Fruit fly (Drosophila melanogaster) whole organism, adult: ENCODE data around the gene CG8916.

Experiments
- CG11617 ChIP-seq: fragments of 200-800 bp; sonication (Bioruptor generic); optimal IDR thresholded peaks from 2 replicates; lab custom pipeline; 2017; ENCODE audit warnings: mild to moderate bottlenecking, missing biosample characterization, missing genetic modification reagents, missing genetic modification characterization
- CG12768 ChIP-seq: fragments of 200-800 bp; sonication (Bioruptor generic); optimal IDR thresholded peaks from 2 replicates; lab custom pipeline; 2017; ENCODE audit warnings: missing biosample characterization, missing genetic modification characterization, mild to moderate bottlenecking, moderate library complexity, missing genetic modification reagents
- CG14711 ChIP-seq: fragments of 200-800 bp; sonication (Bioruptor generic); optimal IDR thresholded peaks from 2 replicates; lab custom pipeline; 2018; ENCODE audit warnings: missing biosample characterization, mild to moderate bottlenecking, missing genetic modification characterization, moderate library complexity
- CG1620 ChIP-seq: fragments of 200-800 bp; sonication (Bioruptor generic); optimal IDR thresholded peaks from 2 replicates; lab custom pipeline; 2016; ENCODE audit warnings: missing biosample characterization, missing genetic modification characterization
- CG33017 ChIP-seq: fragments of 200-800 bp; sonication (Bioruptor generic); optimal IDR thresholded peaks from 2 replicates; lab custom pipeline; 2018; ENCODE audit warnings: missing biosample characterization, mild to moderate bottlenecking, missing genetic modification characterization, moderate library complexity
- CG5204 ChIP-seq: fragments of 200-800 bp; sonication (Bioruptor generic); optimal IDR thresholded peaks from 2 replicates; lab custom pipeline; 2016; ENCODE audit warnings: missing biosample characterization, missing genetic modification characterization
- CG7101 ChIP-seq: fragments of 200-800 bp; sonication (Bioruptor generic); optimal IDR thresholded peaks from 2 replicates; lab custom pipeline; 2018; ENCODE audit warnings: missing biosample characterization, mild to moderate bottlenecking, missing genetic modification characterization, moderate library complexity
- Clk ChIP-seq: fragments of 200-800 bp; sonication (Bioruptor generic); optimal IDR thresholded peaks from 2 replicates; lab custom pipeline; 2017; ENCODE audit warnings: missing biosample characterization, missing genetic modification characterization
- Crg-1 ChIP-seq: fragments of 200-800 bp; sonication (Bioruptor generic); optimal IDR thresholded peaks from 2 replicates; lab custom pipeline; 2016; ENCODE audit warnings: missing biosample characterization, missing genetic modification characterization
- Hr96 ChIP-seq: fragments of 200-800 bp; sonication (Bioruptor generic); optimal IDR thresholded peaks from 2 replicates; lab custom pipeline; 2016; ENCODE audit warnings: missing biosample characterization, missing genetic modification characterization
- bab1 ChIP-seq: fragments of 200-800 bp; sonication (Bioruptor generic); optimal IDR thresholded peaks from 3 replicates; lab custom pipeline; 2019; ENCODE audit warnings: missing biosample characterization, mild to moderate bottlenecking, missing genetic modification characterization, moderate library complexity
- cic ChIP-seq: fragments of 200-800 bp; sonication (Bioruptor generic); optimal IDR thresholded peaks from 2 replicates; lab custom pipeline; 2017; ENCODE audit warnings: missing biosample characterization, mild to moderate bottlenecking, missing genetic modification characterization, moderate library complexity
- kay ChIP-seq: fragments of 200-800 bp; sonication (Bioruptor generic); peaks from one replicate; lab custom pipeline; 2016; ENCODE audit warnings: missing biosample characterization, missing genetic modification characterization, borderline replicate concordance
- ovo ChIP-seq: fragments of 200-800 bp; sonication (Bioruptor generic); optimal IDR thresholded peaks from 2 replicates; lab custom pipeline; 2016; ENCODE audit warnings: missing biosample characterization, missing genetic modification characterization

DNA sequence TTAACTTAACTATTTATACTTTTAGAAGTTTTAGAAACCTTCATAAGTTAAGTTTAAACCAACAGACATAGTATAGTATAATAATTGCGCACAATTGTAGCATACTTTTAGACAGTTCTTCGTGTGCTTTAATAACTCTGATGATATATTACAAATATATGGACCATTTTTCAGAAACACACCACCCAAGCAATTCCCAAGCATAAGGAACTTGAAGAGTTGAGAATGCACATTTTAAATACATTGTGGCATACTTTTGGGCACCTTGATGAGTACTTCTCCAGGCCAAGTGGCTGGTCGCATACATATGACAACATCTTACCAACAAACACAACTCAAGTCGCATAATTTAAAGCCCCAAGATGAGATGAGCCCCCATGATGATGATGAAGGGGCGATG lies 47.8 kb downstream of the CG8916 start:
- no peak for TF ChIP-seq CG11617 (GFP tag; lab: Kevin White, UChicago)
- no peak for TF ChIP-seq CG33017 (tag; lab: Kevin White, UChicago)
- no peak for TF ChIP-seq bab1 (GFP tag; lab: Kevin White, UChicago)
- TF ChIP-seq kay: no peak
- no peak for TF ChIP-seq Clk
- TF ChIP-seq Hr96 (GFP tag; lab: Kevin White, UChicago): no peak
- TF ChIP-seq CG5204: no peak
- TF ChIP-seq CG14711: no peak
- TF ChIP-seq CG1620: no peak
- TF ChIP-seq CG7101: no peak
- no peak for TF ChIP-seq ovo (GFP tag; lab: Kevin White, UChicago)
- TF ChIP-seq CG12768 (GFP tag; lab: Kevin White, UChicago): no peak
- no peak for TF ChIP-seq Crg-1 (GFP tag; lab: Kevin White, UChicago)
- TF ChIP-seq cic: no peak
